Fruit fly (Drosophila melanogaster) whole organism: ENCODE measurements around the gene dpr3.

Experiments
- Dll ChIP-seq: fragments of >200 bp; optimal IDR thresholded peaks from 2 replicates; lab custom pipeline; 2017
- EcR ChIP-seq, 2 experiments: fragments of >200 bp; optimal IDR thresholded peaks; 2 replicates each; lab custom pipeline; 2017; ENCODE audit warnings: missing biosample characterization in 2 of 2, missing genetic modification characterization in 2 of 2, missing genetic modification reagents in 2 of 2
- pan ChIP-seq: fragments of >200 bp; optimal IDR thresholded peaks from 2 replicates; lab custom pipeline; 2017

DNA sequence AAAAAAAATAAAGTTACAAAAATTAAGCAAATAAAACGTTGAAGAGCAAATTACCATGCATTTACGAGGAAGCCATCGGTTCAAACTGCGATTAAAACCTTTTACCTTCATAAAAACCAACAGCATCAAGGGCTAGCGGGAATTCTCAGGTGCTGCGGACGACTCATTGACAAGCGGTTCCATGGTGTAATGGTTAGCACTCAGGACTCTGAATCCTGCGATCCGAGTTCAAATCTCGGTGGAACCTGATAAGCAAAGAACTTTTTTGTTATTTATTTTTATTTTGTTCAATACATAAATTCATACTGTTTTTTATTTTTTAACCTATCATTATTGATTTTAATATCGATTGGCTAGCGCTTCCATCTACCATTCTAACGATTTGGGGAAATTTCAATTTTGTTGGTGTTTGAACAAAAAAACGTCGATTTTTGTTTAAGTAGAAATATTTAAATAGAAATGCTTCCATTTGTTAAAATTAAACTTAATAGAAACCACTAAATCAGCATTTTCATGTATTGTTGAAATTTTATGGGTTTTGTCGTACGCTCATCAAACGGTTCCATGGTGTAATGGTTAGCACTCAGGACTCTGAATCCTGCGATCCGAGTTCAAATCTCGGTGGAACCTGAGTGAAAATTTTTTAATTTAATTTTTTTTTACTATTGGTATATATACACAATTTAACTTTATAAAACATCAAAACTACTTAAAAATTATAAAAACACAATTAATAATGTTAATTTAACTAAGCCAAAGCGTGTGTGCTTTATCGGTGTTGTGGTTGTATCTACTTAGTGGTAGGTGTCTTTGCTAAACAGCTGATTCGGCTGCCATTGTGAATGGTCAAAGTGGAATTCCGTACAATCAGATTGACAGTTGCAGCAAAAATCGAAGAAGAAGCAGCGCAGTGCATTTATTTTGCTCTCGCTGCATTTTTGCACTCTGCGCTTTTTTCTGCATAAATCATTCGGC, 100.4 kb downstream of the dpr3 start, which contains the start of gene CG4238:
- no peak for TF ChIP-seq Dll
- no peak for TF ChIP-seq pan
- TF ChIP-seq EcR (GFP tag; optimal IDR thresholded peaks at IDR 0.05; lab: Kevin White, UChicago): no peak
